Worm (Caenorhabditis elegans) whole organism, L4 larva: ENCODE data around the gene K08F11.1.
A peak's percentile ranks its signal among the peaks of the same experiment; 100 is the strongest.

Source experiments
- F49E8.2 ChIP-seq: sonication (generic microtip); optimal IDR thresholded peaks from 2 replicates; lab custom pipeline; 2016; ENCODE audit warnings: missing compliant biosample characterization, mild to moderate bottlenecking, missing genetic modification characterization, borderline replicate concordance
- Y105C5A.15 ChIP-seq: fragments of 200-800 bp; sonication (Bioruptor generic); IDR thresholded peaks from 2 replicates; pipeline ENCODE4 v1.3.6; 2022; ENCODE audit warnings: missing genetic modification characterization, missing compliant biosample characterization
- daf-19 ChIP-seq: fragments of 200-800 bp; sonication (Bioruptor generic); conservative IDR thresholded peaks from 2 replicates; pipeline ENCODE4 v1.3.6; 2022; ENCODE audit warnings: missing genetic modification characterization, missing compliant biosample characterization
- gei-8 ChIP-seq: fragments of 200-800 bp; sonication (Bioruptor generic); optimal IDR thresholded peaks from 2 replicates; lab custom pipeline; 2018; ENCODE audit warnings: mild to moderate bottlenecking, missing genetic modification characterization, missing compliant biosample characterization
- madf-5 ChIP-seq, 2 experiments: fragments of 200-800 bp; sonication (Bioruptor generic); IDR thresholded peaks; 2 replicates each; pipeline ENCODE4 v1.3.6; 2022; ENCODE audit warnings: missing compliant biosample characterization in 2 of 2, missing genetic modification characterization in 2 of 2
- nhr-76 ChIP-seq: fragments of 150-350 bp; optimal IDR thresholded peaks from 2 replicates; lab custom pipeline; 2014; ENCODE audit warnings: missing biosample characterization, missing genetic modification characterization
- pqm-1 ChIP-seq: sonication (generic microtip); optimal IDR thresholded peaks from 2 replicates; lab custom pipeline; 2017; ENCODE audit warnings: missing biosample characterization, missing genetic modification characterization
- unc-62 ChIP-seq, 3 experiments: fragments of 150-350 bp in 1 of 3; sonication (generic microtip); optimal IDR thresholded peaks in 2 of 3; peaks in 1 of 3; 1 replicate in 1 of 3; 2 replicates in 2 of 3; lab custom pipeline; 2014 to 2017; ENCODE audit warnings: missing biosample characterization in 3 of 3, missing genetic modification characterization in 3 of 3, missing genetic modification reagents in 3 of 3, missing genotype in 1 of 3
- ztf-11 ChIP-seq: fragments of 150-350 bp; optimal IDR thresholded peaks from 2 replicates; lab custom pipeline; 2014; ENCODE audit warnings: missing biosample characterization, missing genetic modification characterization

The K08F11.1 gene

ce11 chrIV:4764422-4764821, 39.8 kb downstream of the K08F11.1 start, which contains the start of gene npp-26:
npp-26 (plus strand) TSS chrIV:4764722.
- TF ChIP-seq gei-8 (GFP tag; lab: Kevin White, UChicago): no peak
- TF ChIP-seq unc-62 (GFP tag; optimal IDR thresholded peaks at IDR 0.05 in 1 of 2; lab: Kevin White, UChicago): peak in 1 of 2 experiments; percentile 14
- TF ChIP-seq unc-62 (tag; optimal IDR thresholded peaks at IDR 0.05; lab: Kevin White, UChicago): no peak
- TF ChIP-seq ztf-11: no peak
- TF ChIP-seq Y105C5A.15: no peak
- no peak for TF ChIP-seq nhr-76 (tag; lab: Kevin White, UChicago)
- no peak for TF ChIP-seq F49E8.2 (tag; lab: Kevin White, UChicago)
- TF ChIP-seq, all 104 proteins: peak for 1

DNA sequence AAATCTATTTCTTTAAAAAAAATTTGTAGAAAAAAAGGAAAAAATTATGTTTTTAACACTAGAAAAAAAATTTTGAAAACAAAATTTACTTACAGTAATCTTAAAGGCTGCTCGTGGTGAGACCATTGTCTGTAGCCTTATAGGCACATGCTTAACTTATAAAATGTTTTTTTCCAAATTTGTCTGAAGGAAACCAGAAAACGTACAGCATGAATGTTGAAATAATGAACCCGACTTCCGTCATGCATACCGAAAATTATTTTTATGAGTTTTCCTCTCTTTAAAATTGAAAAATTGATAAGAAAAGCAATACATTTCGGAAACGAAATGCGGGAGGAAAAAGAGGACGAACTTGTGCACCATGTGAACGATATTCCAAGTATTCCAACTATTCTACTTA, 47.1 kb downstream of the K08F11.1 start, which contains the start of gene R11E3.2:
Gene R11E3.2 (plus strand): TSS at position 301 of the 400 bp plus-strand sequence.
- TF ChIP-seq daf-19 (GFP tag; lab: Robert Waterston, UW) (no peak), pqm-1 (tag; lab: Kevin White, UChicago) (peak; percentile 28), madf-5 (GFP tag; IDR thresholded peaks at IDR 0.05; lab: Robert Waterston, UW) (no peak)
